Fruit fly (Drosophila melanogaster) whole organism, pupa: ENCODE results near the gene Gyc89Da.

ENCODE experiments used
- CG12605 ChIP-seq: fragments of 200-800 bp; sonication (Bioruptor generic); IDR thresholded peaks from 2 replicates; pipeline ENCODE4 v1.3.6; 2022; ENCODE audit warnings: missing biosample characterization, missing genetic modification characterization
- CG13204 ChIP-seq: fragments of 200-800 bp; sonication (Bioruptor generic); optimal IDR thresholded peaks from 2 replicates; lab custom pipeline; 2018; ENCODE audit warnings: missing biosample characterization, mild to moderate bottlenecking, missing genetic modification characterization, moderate library complexity
- CG14655 ChIP-seq: fragments of 200-800 bp; sonication (Bioruptor generic); optimal IDR thresholded peaks from 3 replicates; lab custom pipeline; 2017; ENCODE audit warnings: mild to moderate bottlenecking, missing biosample characterization, missing genetic modification reagents, missing genetic modification characterization
- CG15710 ChIP-seq: fragments of 200-800 bp; sonication (Bioruptor generic); optimal IDR thresholded peaks from 2 replicates; lab custom pipeline; 2018; ENCODE audit warnings: missing biosample characterization, mild to moderate bottlenecking, missing genetic modification characterization, moderate library complexity
- CG17806 ChIP-seq: fragments of 200-800 bp; sonication (Bioruptor generic); optimal IDR thresholded peaks from 2 replicates; lab custom pipeline; 2018; ENCODE audit warnings: missing biosample characterization, mild to moderate bottlenecking, missing genetic modification characterization, moderate library complexity
- CG32121 ChIP-seq: fragments of 200-800 bp; sonication (Bioruptor generic); IDR thresholded peaks from 2 replicates; pipeline ENCODE4 v1.3.6; 2022; ENCODE audit warnings: missing biosample characterization, missing genetic modification characterization
- CG34367 ChIP-seq: fragments of 200-800 bp; sonication (Bioruptor generic); optimal IDR thresholded peaks from 2 replicates; lab custom pipeline; 2018; ENCODE audit warnings: missing biosample characterization, mild to moderate bottlenecking, missing genetic modification characterization
- CG4496 ChIP-seq: fragments of 200-800 bp; sonication (Bioruptor generic); IDR thresholded peaks from 3 replicates; pipeline ENCODE4 v1.3.6; 2022; ENCODE audit warnings: missing biosample characterization, missing genetic modification characterization
- CG8159 ChIP-seq: fragments of 200-800 bp; sonication (Bioruptor generic); optimal IDR thresholded peaks from 3 replicates; lab custom pipeline; 2018; ENCODE audit warnings: missing biosample characterization, mild to moderate bottlenecking, missing genetic modification characterization, moderate library complexity
- CG8301 ChIP-seq: fragments of 200-800 bp; sonication (Bioruptor generic); optimal IDR thresholded peaks from 2 replicates; lab custom pipeline; 2018; ENCODE audit warnings: missing biosample characterization, mild to moderate bottlenecking, missing genetic modification characterization
- CG9948 ChIP-seq: fragments of 200-800 bp; sonication (Bioruptor generic); optimal IDR thresholded peaks from 2 replicates; lab custom pipeline; 2018; ENCODE audit warnings: missing biosample characterization, mild to moderate bottlenecking, missing genetic modification characterization, moderate library complexity
- EcR ChIP-seq: fragments of 200-800 bp; sonication (Bioruptor generic); optimal IDR thresholded peaks from 3 replicates; lab custom pipeline; 2019; ENCODE audit warnings: missing biosample characterization, missing genetic modification characterization, mild to moderate bottlenecking, moderate library complexity, missing genetic modification reagents
- Ets98B ChIP-seq: fragments of 200-800 bp; sonication (Bioruptor generic); IDR thresholded peaks from 2 replicates; pipeline ENCODE4 v1.3.6; 2022; ENCODE audit warnings: missing biosample characterization, missing genetic modification characterization
- Pif1A ChIP-seq: fragments of 200-800 bp; sonication (Bioruptor generic); optimal IDR thresholded peaks from 3 replicates; lab custom pipeline; 2016; ENCODE audit warnings: missing biosample characterization, missing genetic modification characterization
- Snoo ChIP-seq: fragments of 200-800 bp; sonication (Bioruptor generic); optimal IDR thresholded peaks from 3 replicates; lab custom pipeline; 2017; ENCODE audit warnings: missing biosample characterization, mild to moderate bottlenecking, missing genetic modification characterization, inconsistent platforms
- fd96Ca ChIP-seq: fragments of 200-800 bp; sonication (Bioruptor generic); IDR thresholded peaks from 3 replicates; pipeline ENCODE4 v1.3.6; 2022; ENCODE audit warnings: missing biosample characterization, missing genetic modification characterization
- gl ChIP-seq: fragments of 200-800 bp; sonication (Bioruptor generic); optimal IDR thresholded peaks from 2 replicates; lab custom pipeline; 2018; ENCODE audit warnings: missing biosample characterization, mild to moderate bottlenecking, missing genetic modification characterization
- rn ChIP-seq: fragments of 200-800 bp; sonication (Bioruptor generic); IDR thresholded peaks from 2 replicates; pipeline ENCODE4 v1.3.6; 2022; ENCODE audit warnings: missing biosample characterization, missing genetic modification characterization

Gyc89Da gene

DNA sequence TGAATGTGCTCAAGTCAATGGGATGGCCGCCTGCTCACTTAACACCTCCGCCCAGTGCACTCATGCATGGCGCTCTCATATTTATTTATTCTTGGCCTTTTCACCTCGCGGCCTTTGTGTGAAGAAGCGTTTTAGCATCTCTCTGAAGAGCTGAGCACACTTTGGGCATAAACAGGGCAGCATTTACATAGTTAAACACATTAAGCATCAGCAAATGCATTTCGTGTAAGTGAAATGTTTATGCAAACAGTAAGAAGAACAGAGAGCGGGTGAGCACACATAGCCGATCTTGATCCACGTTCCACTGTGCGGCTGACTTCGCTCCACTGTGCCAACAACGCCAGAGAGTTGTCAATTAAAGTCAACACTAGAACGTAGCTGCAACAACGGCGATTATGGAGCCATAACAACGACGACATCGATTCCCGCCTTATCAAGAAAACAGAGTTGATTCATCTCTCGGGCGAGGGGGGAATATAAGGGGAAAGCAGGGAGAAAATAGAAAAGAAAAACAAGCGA is 52.3 kb downstream of the Gyc89Da start:
- TF ChIP-seq CG12605 (GFP tag; lab: Robert Waterston, UW) (0 out of 2 replicates have a peak, but pooled peaks have one; percentile 20), CG13204 (GFP tag; lab: Kevin White, UChicago) (no peak), Pif1A (GFP tag; lab: Kevin White, UChicago) (peak; percentile 29), CG9948 (peak; percentile 65), CG15710 (tag; lab: Kevin White, UChicago) (peak; percentile 51), CG8301 (tag; lab: Kevin White, UChicago) (peak; percentile 81), CG4496 (GFP tag; lab: Robert Waterston, UW) (no peak), CG8159 (tag; lab: Kevin White, UChicago) (peak; percentile 53), CG34367 (tag; lab: Kevin White, UChicago) (peak; percentile 46), rn (GFP tag; lab: Robert Waterston, UW) (no peak), CG14655 (peak; percentile 78), gl (tag; lab: Kevin White, UChicago) (peak; percentile 71), CG17806 (tag; lab: Kevin White, UChicago) (peak; percentile 75), Snoo (tag; lab: Kevin White, UChicago) (no peak), fd96Ca (GFP tag; lab: Robert Waterston, UW) (0 out of 3 replicates have a peak, but pooled peaks have one; percentile 39), CG32121 (no peak), EcR (GFP tag; lab: Kevin White, UChicago) (no peak), Ets98B (GFP tag; lab: Robert Waterston, UW) (peak; percentile 42; the same call in 1 of the 2 replicates)
- TF ChIP-seq, all 21 proteins: peak for 12
